Worm (Caenorhabditis elegans): ENCODE results near the gene nhr-80.

Gene nhr-80

DNA sequence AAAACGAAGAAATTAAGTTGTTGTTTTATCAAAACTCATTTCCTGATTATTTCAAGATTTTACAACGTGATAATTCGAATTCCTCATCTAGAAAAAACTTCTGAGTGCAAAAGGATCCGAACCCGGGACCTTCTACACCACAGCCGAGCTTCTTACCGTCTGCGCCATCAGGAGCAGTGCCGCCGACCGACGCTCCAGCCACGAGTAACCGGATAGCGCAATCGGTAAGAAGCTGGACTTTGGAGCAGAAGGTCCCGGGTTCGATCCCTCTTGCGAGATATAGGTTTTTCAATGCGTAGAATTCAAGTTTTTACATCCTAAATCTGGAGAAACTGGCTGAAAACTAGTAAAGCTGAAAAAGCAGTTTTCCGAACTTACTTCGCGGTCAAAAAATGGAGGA is 39.0 kb upstream of the nhr-80 start:
- no peak for TF ChIP-seq lin-15B (tag; optimal IDR thresholded peaks at IDR 0.05)

ce11 chrIII:51622-52021 is 37.0 kb upstream of the nhr-80 start:
- TF ChIP-seq R02D3.7 (tag; optimal IDR thresholded peaks at IDR 0.05) (no peak), daf-12 (tag; optimal IDR thresholded peaks at IDR 0.05) (no peak), ztf-4 (tag; optimal IDR thresholded peaks at IDR 0.05) (no peak), aly-2 (tag; optimal IDR thresholded peaks at IDR 0.05) (no peak), elt-2 (tag; optimal IDR thresholded peaks at IDR 0.05) (no peak), eor-1 (tag; optimal IDR thresholded peaks at IDR 0.05) (no peak), snpc-4 (tag; optimal IDR thresholded peaks at IDR 0.05) (no peak), nhr-67 (tag; optimal IDR thresholded peaks at IDR 0.05) (no peak), nhr-25 (tag; optimal IDR thresholded peaks at IDR 0.05) (no peak), nhr-76 (tag; optimal IDR thresholded peaks at IDR 0.05) (no peak), skn-1 (tag; optimal IDR thresholded peaks at IDR 0.05) (no peak), nhr-23 (tag; optimal IDR thresholded peaks at IDR 0.05) (no peak), fos-1 (tag; optimal IDR thresholded peaks at IDR 0.05) (no peak), mdl-1 (tag; optimal IDR thresholded peaks at IDR 0.05) (no peak)

ce11 chrIII:50418-50817 is 35.7 kb upstream of the nhr-80 start:
- TF ChIP-seq zag-1 (tag; optimal IDR thresholded peaks at IDR 0.05) (no peak), fkh-2 (tag; optimal IDR thresholded peaks at IDR 0.05) (no peak), unc-62 (GFP tag; optimal IDR thresholded peaks at IDR 0.05) (no peak), egl-5 (tag; optimal IDR thresholded peaks at IDR 0.05) (no peak), ZK546.5 (tag; optimal IDR thresholded peaks at IDR 0.05) (no peak), ceh-9 (tag; optimal IDR thresholded peaks at IDR 0.05) (no peak), pqm-1 (tag; optimal IDR thresholded peaks at IDR 0.05) (no peak), mml-1 (tag; optimal IDR thresholded peaks at IDR 0.05) (no peak), nhr-11 (tag; optimal IDR thresholded peaks at IDR 0.05) (no peak), nhr-28 (tag; optimal IDR thresholded peaks at IDR 0.05) (no peak), lsy-12 (tag; optimal IDR thresholded peaks at IDR 0.05) (no peak), skn-1 (tag; optimal IDR thresholded peaks at IDR 0.05) (no peak), nhr-76 (tag; optimal IDR thresholded peaks at IDR 0.05) (no peak), jun-1 (tag; optimal IDR thresholded peaks at IDR 0.05) (no peak), ceh-82 (tag; optimal IDR thresholded peaks at IDR 0.05) (no peak), aly-2 (tag; optimal IDR thresholded peaks at IDR 0.05) (no peak), nhr-237 (tag; optimal IDR thresholded peaks at IDR 0.05) (no peak), snpc-4 (tag; optimal IDR thresholded peaks at IDR 0.05) (no peak), hmg-11 (tag; optimal IDR thresholded peaks at IDR 0.05) (no peak), lin-15B (tag; optimal IDR thresholded peaks at IDR 0.05) (no peak)

ce11 chrIII:49064-49463 is 34.4 kb upstream of the nhr-80 start:
- no peak for TF ChIP-seq nhr-43 (tag; optimal IDR thresholded peaks at IDR 0.05; ENCODE audit: poor library complexity, severe bottlenecking)
- no peak for TF ChIP-seq hmg-11 (tag; optimal IDR thresholded peaks at IDR 0.05)
- TF ChIP-seq ceh-9 (tag; optimal IDR thresholded peaks at IDR 0.05): no peak
- TF ChIP-seq pha-4 (tag; optimal IDR thresholded peaks at IDR 0.05): no peak
- TF ChIP-seq ceh-16 (tag; optimal IDR thresholded peaks at IDR 0.05): no peak
- no peak for TF ChIP-seq nhr-23 (tag; optimal IDR thresholded peaks at IDR 0.05)
- TF ChIP-seq elt-2 (tag; optimal IDR thresholded peaks at IDR 0.05): no peak

DNA sequence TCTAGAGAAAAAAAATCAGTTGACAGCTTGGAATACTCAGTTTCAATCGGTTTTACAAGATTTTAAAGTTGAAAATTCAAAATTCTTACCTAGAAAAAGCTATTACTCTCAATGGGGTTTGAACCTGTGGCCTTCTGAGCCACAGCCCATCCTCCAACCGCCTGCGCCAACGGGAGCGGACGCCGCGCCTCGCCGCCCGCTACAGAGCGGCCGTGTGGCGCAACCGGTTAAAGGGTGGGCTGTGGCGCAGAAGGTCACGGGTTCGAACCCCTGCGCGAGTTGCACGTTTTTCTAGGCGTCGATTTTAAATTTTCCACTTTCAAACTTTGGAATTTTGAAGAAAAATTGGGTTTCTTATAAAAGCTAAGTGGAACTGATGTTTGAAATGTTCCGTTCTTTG is 33.7 kb upstream of the nhr-80 start:
- no peak for TF ChIP-seq ztf-11 (tag; optimal IDR thresholded peaks at IDR 0.05)
- no peak for TF ChIP-seq tbx-2 (tag; optimal IDR thresholded peaks at IDR 0.05)
- no peak for TF ChIP-seq nhr-67 (tag; optimal IDR thresholded peaks at IDR 0.05)
- no peak for TF ChIP-seq fos-1 (tag; optimal IDR thresholded peaks at IDR 0.05)
- TF ChIP-seq R02D3.7 (tag; optimal IDR thresholded peaks at IDR 0.05): no peak
- no peak for TF ChIP-seq egl-5 (tag; optimal IDR thresholded peaks at IDR 0.05)
- no peak for TF ChIP-seq ztf-4 (tag; optimal IDR thresholded peaks at IDR 0.05)
- TF ChIP-seq unc-62 (GFP tag; optimal IDR thresholded peaks at IDR 0.05): no peak
- TF ChIP-seq elt-3 (tag; optimal IDR thresholded peaks at IDR 0.05): no peak
- no peak for TF ChIP-seq mml-1 (tag; optimal IDR thresholded peaks at IDR 0.05)
- TF ChIP-seq fkh-2 (tag; optimal IDR thresholded peaks at IDR 0.05): no peak
- TF ChIP-seq skn-1 (tag; optimal IDR thresholded peaks at IDR 0.05): no peak
- TF ChIP-seq elt-1 (tag; optimal IDR thresholded peaks at IDR 0.05): no peak
- TF ChIP-seq eor-1 (tag; optimal IDR thresholded peaks at IDR 0.05): no peak
- no peak for TF ChIP-seq snpc-4 (tag; optimal IDR thresholded peaks at IDR 0.05)
- TF ChIP-seq hmg-11 (tag; optimal IDR thresholded peaks at IDR 0.05): no peak
- no peak for TF ChIP-seq ama-1 (optimal IDR thresholded peaks at IDR 0.05)

All from whole organism, L3 larva.